Worm (Caenorhabditis elegans) whole organism, midembryonic: Measurements from ENCODE around the gene cyn-12.

Experiments used
- flt-1 ChIP-seq: fragments of 200-800 bp; sonication (Bioruptor generic); IDR thresholded peaks from 2 replicates; pipeline ENCODE4 v1.3.6; 2022; ENCODE audit warnings: missing genetic modification characterization, missing compliant biosample characterization
- ref-1 ChIP-seq: fragments of 200-800 bp; sonication (Bioruptor generic); conservative IDR thresholded peaks from 2 replicates; pipeline ENCODE4 v1.3.6; 2022; ENCODE audit warnings: missing genetic modification reagents, missing genetic modification characterization, missing compliant biosample characterization
- ztf-23 ChIP-seq: fragments of 200-800 bp; sonication (Bioruptor generic); IDR thresholded peaks from 2 replicates; pipeline ENCODE4 v1.3.6; 2022; ENCODE audit warnings: missing genetic modification reagents, missing genetic modification characterization, missing compliant biosample characterization
- ztf-29 ChIP-seq: fragments of 200-800 bp; sonication (Bioruptor generic); IDR thresholded peaks from 2 replicates; pipeline ENCODE4 v1.3.6; 2022; ENCODE audit warnings: missing genetic modification reagents, missing genetic modification characterization, missing compliant biosample characterization

ce11 chrIV:7175346-7175745, 42.3 kb upstream of the cyn-12 start, which contains the start of gene C42D4.19:
- TF ChIP-seq flt-1 (no peak), ztf-23 (GFP tag; lab: Robert Waterston, UW) (no peak), ztf-29 (no peak), ref-1 (GFP tag; lab: Robert Waterston, UW) (no peak)
